Worm (Caenorhabditis elegans) whole organism, young adult: ENCODE results near the gene C05C8.1.

ENCODE experiments used
- B0336.3 ChIP-seq: fragments of 200-800 bp; sonication (Bioruptor generic); IDR thresholded peaks from 2 replicates; pipeline ENCODE4 v1.3.6; 2022; ENCODE audit warnings: missing genetic modification characterization, missing compliant biosample characterization
- C06A6.2 ChIP-seq: fragments of 200-800 bp; sonication (Bioruptor generic); conservative IDR thresholded peaks from 2 replicates; pipeline ENCODE4 v1.3.6; 2022; ENCODE audit warnings: missing genetic modification characterization, missing compliant biosample characterization
- C17E4.6 ChIP-seq: fragments of 200-800 bp; sonication (Bioruptor generic); IDR thresholded peaks from 2 replicates; pipeline ENCODE4 v1.3.6; 2022; ENCODE audit warnings: missing genetic modification reagents, missing genetic modification characterization, missing compliant biosample characterization
- F33H1.4 ChIP-seq: fragments of 200-800 bp; sonication (Bioruptor generic); IDR thresholded peaks from 2 replicates; pipeline ENCODE4 v1.3.6; 2022; ENCODE audit warnings: missing genetic modification reagents, missing genetic modification characterization, missing compliant biosample characterization
- F52B5.7 ChIP-seq: sonication (generic microtip); optimal IDR thresholded peaks from 2 replicates; lab custom pipeline; 2016; ENCODE audit warnings: mild to moderate bottlenecking, missing genetic modification characterization, missing compliant biosample characterization
- F55B11.4 ChIP-seq: sonication (generic microtip); optimal IDR thresholded peaks from 2 replicates; lab custom pipeline; 2016; ENCODE audit warnings: missing compliant biosample characterization, missing genetic modification characterization, borderline replicate concordance; ENCODE audit not compliant: insufficient read depth
- Y53F4B.3 ChIP-seq: fragments of 200-800 bp; sonication (Bioruptor generic); IDR thresholded peaks from 2 replicates; pipeline ENCODE4 v1.3.6; 2022; ENCODE audit warnings: missing genetic modification reagents, missing genetic modification characterization, missing compliant biosample characterization
- ama-1 ChIP-seq, 3 experiments: fragments of 150-350 bp in 1 of 3; sonication (generic microtip) in 2 of 3; optimal IDR thresholded peaks; 2 replicates each; lab custom pipeline; 2014 to 2018; ENCODE audit warnings: missing biosample characterization in 2 of 3, missing genetic modification characterization in 2 of 3, missing genetic modification reagents in 2 of 3
- aptf-2 ChIP-seq: fragments of 200-800 bp; sonication (Bioruptor generic); conservative IDR thresholded peaks from 2 replicates; pipeline ENCODE4 v1.3.6; 2022; ENCODE audit warnings: missing genetic modification reagents, missing genetic modification characterization, missing compliant biosample characterization
- athp-1 ChIP-seq: sonication (generic microtip); optimal IDR thresholded peaks from 2 replicates; lab custom pipeline; 2017; ENCODE audit warnings: mild to moderate bottlenecking, missing genetic modification characterization, missing compliant biosample characterization
- attf-6 ChIP-seq: fragments of 200-800 bp; sonication (Bioruptor generic); IDR thresholded peaks from 2 replicates; pipeline ENCODE4 v1.3.6; 2022; ENCODE audit warnings: missing genetic modification reagents, missing genetic modification characterization, missing compliant biosample characterization
- bed-1 ChIP-seq: fragments of 200-800 bp; sonication (Bioruptor generic); IDR thresholded peaks from 2 replicates; pipeline ENCODE4 v1.3.6; 2022; ENCODE audit warnings: missing genetic modification reagents, missing genetic modification characterization, missing compliant biosample characterization
- cebp-2 ChIP-seq: fragments of 200-800 bp; sonication (Bioruptor generic); IDR thresholded peaks from 2 replicates; pipeline ENCODE4 v1.3.6; 2022; ENCODE audit warnings: missing genetic modification characterization, missing compliant biosample characterization
- chd-7 ChIP-seq: sonication (generic microtip); optimal IDR thresholded peaks from 2 replicates; lab custom pipeline; 2016; ENCODE audit warnings: mild to moderate bottlenecking, missing genetic modification characterization, moderate library complexity, missing compliant biosample characterization
- efl-1 ChIP-seq: fragments of 150-350 bp; optimal IDR thresholded peaks from 2 replicates; lab custom pipeline; 2014; ENCODE audit warnings: missing biosample characterization, missing genetic modification reagents, missing genetic modification characterization
- egrh-3 ChIP-seq: fragments of 200-800 bp; sonication (Bioruptor generic); IDR thresholded peaks from 2 replicates; pipeline ENCODE4 v1.3.6; 2022; ENCODE audit warnings: missing genetic modification reagents, missing genetic modification characterization, missing compliant biosample characterization
- ekl-4 ChIP-seq: fragments of 200-800 bp; sonication (Bioruptor generic); IDR thresholded peaks from 2 replicates; pipeline ENCODE4 v1.3.6; 2022; ENCODE audit warnings: missing genetic modification reagents, missing genetic modification characterization, missing compliant biosample characterization
- him-1 ChIP-seq: sonication (generic microtip); optimal IDR thresholded peaks from 2 replicates; lab custom pipeline; 2016; ENCODE audit warnings: missing genotype, missing genetic modification reagents, missing genetic modification characterization, missing compliant biosample characterization
- hmg-20 ChIP-seq: fragments of 200-800 bp; sonication (Bioruptor generic); IDR thresholded peaks from 2 replicates; pipeline ENCODE4 v1.3.6; 2022; ENCODE audit warnings: missing genetic modification reagents, missing genetic modification characterization, missing compliant biosample characterization
- hrde-1 ChIP-seq: sonication (generic microtip); optimal IDR thresholded peaks from 2 replicates; lab custom pipeline; 2016; ENCODE audit warnings: missing genetic modification characterization, mild to moderate bottlenecking, missing compliant biosample characterization, moderate library complexity, missing genotype, missing genetic modification reagents, borderline replicate concordance
- hsf-1 ChIP-seq: fragments of 200-800 bp; sonication (Bioruptor generic); IDR thresholded peaks from 2 replicates; pipeline ENCODE4 v1.3.6; 2022; ENCODE audit warnings: missing genetic modification reagents, missing genetic modification characterization, missing compliant biosample characterization
- let-526 ChIP-seq: fragments of 200-800 bp; sonication (Bioruptor generic); IDR thresholded peaks from 2 replicates; pipeline ENCODE4 v1.3.6; 2022; ENCODE audit warnings: missing genetic modification reagents, missing genetic modification characterization, missing compliant biosample characterization
- lin-26 ChIP-seq: fragments of 200-800 bp; sonication (Bioruptor generic); IDR thresholded peaks from 2 replicates; pipeline ENCODE4 v1.3.6; 2022; ENCODE audit warnings: missing genetic modification reagents, missing genetic modification characterization, missing compliant biosample characterization
- lin-40 ChIP-seq: sonication (generic microtip); optimal IDR thresholded peaks from 2 replicates; lab custom pipeline; 2016; ENCODE audit warnings: missing genetic modification characterization, mild to moderate bottlenecking, missing compliant biosample characterization, missing genotype, missing genetic modification reagents
- lin-54 ChIP-seq: fragments of 200-800 bp; sonication (Bioruptor generic); optimal IDR thresholded peaks from 2 replicates; lab custom pipeline; 2018; ENCODE audit warnings: mild to moderate bottlenecking, missing genetic modification characterization, missing compliant biosample characterization
- lsl-1 ChIP-seq: fragments of 200-800 bp; sonication (Bioruptor generic); optimal IDR thresholded peaks from 2 replicates; lab custom pipeline; 2018; ENCODE audit warnings: mild to moderate bottlenecking, missing genetic modification characterization, moderate library complexity, missing compliant biosample characterization
- madf-3 ChIP-seq: fragments of 200-800 bp; sonication (Bioruptor generic); IDR thresholded peaks from 2 replicates; pipeline ENCODE4 v1.3.6; 2022; ENCODE audit warnings: missing genetic modification reagents, missing genetic modification characterization, missing compliant biosample characterization
- madf-6 ChIP-seq: fragments of 200-800 bp; sonication (Bioruptor generic); IDR thresholded peaks from 2 replicates; pipeline ENCODE4 v1.3.6; 2022; ENCODE audit warnings: missing genetic modification reagents, missing genetic modification characterization, missing compliant biosample characterization
- madf-8 ChIP-seq: fragments of 200-800 bp; sonication (Bioruptor generic); conservative IDR thresholded peaks from 2 replicates; pipeline ENCODE4 v1.3.6; 2022; ENCODE audit warnings: missing genetic modification reagents, missing genetic modification characterization, missing compliant biosample characterization
- mcd-1 ChIP-seq: fragments of 200-800 bp; sonication (Bioruptor generic); IDR thresholded peaks from 2 replicates; pipeline ENCODE4 v1.3.6; 2022; ENCODE audit warnings: missing genetic modification reagents, missing genetic modification characterization, missing compliant biosample characterization
- mxl-1 ChIP-seq: sonication (generic microtip); optimal IDR thresholded peaks from 2 replicates; lab custom pipeline; 2016; ENCODE audit warnings: missing genetic modification characterization, missing compliant biosample characterization
- nfya-1 ChIP-seq: sonication (generic microtip); optimal IDR thresholded peaks from 2 replicates; lab custom pipeline; 2017; ENCODE audit warnings: antibody characterized with exemption, missing compliant biosample characterization, missing genetic modification characterization, borderline replicate concordance; ENCODE audit not compliant: insufficient read depth
- pbrm-1 ChIP-seq: fragments of 200-800 bp; sonication (Bioruptor generic); IDR thresholded peaks from 2 replicates; pipeline ENCODE4 v1.3.6; 2022; ENCODE audit warnings: missing genetic modification reagents, missing genetic modification characterization, missing compliant biosample characterization
- pha-4 ChIP-seq: fragments of 150-350 bp; sonication (generic microtip); optimal IDR thresholded peaks from 2 replicates; lab custom pipeline; 2014; ENCODE audit warnings: missing biosample characterization, missing genetic modification reagents, missing genetic modification characterization
- repo-1 ChIP-seq: sonication (generic microtip); optimal IDR thresholded peaks from 2 replicates; lab custom pipeline; 2017; ENCODE audit warnings: mild to moderate bottlenecking, missing genetic modification characterization, missing compliant biosample characterization
- snpc-4 ChIP-seq, 5 experiments: fragments of 150-350 bp in 1 of 5; sonication (generic microtip) in 4 of 5; optimal IDR thresholded peaks; 2 replicates each; lab custom pipeline; 2014 to 2018; ENCODE audit warnings: missing genetic modification characterization in 5 of 5, missing biosample characterization in 3 of 5, antibody characterized with exemption in 2 of 5, mild to moderate bottlenecking in 2 of 5, missing compliant biosample characterization in 2 of 5, missing genotype in 2 of 5, moderate library complexity in 2 of 5, missing genetic modification reagents in 1 of 5
- somi-1 ChIP-seq: fragments of 200-800 bp; sonication (Bioruptor generic); optimal IDR thresholded peaks from 2 replicates; lab custom pipeline; 2018; ENCODE audit warnings: mild to moderate bottlenecking, missing genetic modification characterization, missing compliant biosample characterization
- tbp1 ChIP-seq: fragments of 200-800 bp; sonication (Bioruptor generic); optimal IDR thresholded peaks from 2 replicates; lab custom pipeline; 2018; ENCODE audit warnings: mild to moderate bottlenecking, missing genetic modification characterization, missing compliant biosample characterization
- tbx-9 ChIP-seq: sonication (generic microtip); optimal IDR thresholded peaks from 2 replicates; lab custom pipeline; 2016; ENCODE audit warnings: borderline replicate concordance, missing genetic modification characterization, inconsistent platforms, missing compliant biosample characterization
- tlf-1 ChIP-seq: fragments of 200-800 bp; sonication (Bioruptor generic); optimal IDR thresholded peaks from 2 replicates; lab custom pipeline; 2018; ENCODE audit warnings: mild to moderate bottlenecking, missing genetic modification characterization, missing compliant biosample characterization
- unc-130 ChIP-seq: sonication (generic microtip); optimal IDR thresholded peaks from 2 replicates; lab custom pipeline; 2016; ENCODE audit warnings: missing genetic modification reagents, missing genetic modification characterization, missing compliant biosample characterization
- xnd-1 ChIP-seq: sonication (generic microtip); optimal IDR thresholded peaks from 2 replicates; lab custom pipeline; 2016; ENCODE audit warnings: missing genotype, missing genetic modification reagents, missing genetic modification characterization, missing compliant biosample characterization
- zfh-2 ChIP-seq: fragments of 200-800 bp; sonication (Bioruptor generic); conservative IDR thresholded peaks from 2 replicates; pipeline ENCODE4 v1.3.6; 2022; ENCODE audit warnings: missing genetic modification reagents, missing genetic modification characterization, missing compliant biosample characterization
- zim-3 ChIP-seq: sonication (generic microtip); optimal IDR thresholded peaks from 2 replicates; lab custom pipeline; 2017; ENCODE audit warnings: mild to moderate bottlenecking, missing genetic modification characterization, moderate library complexity, missing compliant biosample characterization
- ztf-18 ChIP-seq: sonication (generic microtip); optimal IDR thresholded peaks from 2 replicates; lab custom pipeline; 2016; ENCODE audit warnings: missing genotype, mild to moderate bottlenecking, missing genetic modification characterization, missing compliant biosample characterization
- ztf-22 ChIP-seq: fragments of 200-800 bp; sonication (Bioruptor generic); optimal IDR thresholded peaks from 2 replicates; lab custom pipeline; 2018; ENCODE audit warnings: mild to moderate bottlenecking, missing genetic modification characterization, moderate library complexity, missing compliant biosample characterization
- ztf-25 ChIP-seq: fragments of 200-800 bp; sonication (Bioruptor generic); IDR thresholded peaks from 2 replicates; pipeline ENCODE4 v1.3.6; 2022; ENCODE audit warnings: missing genetic modification reagents, missing genetic modification characterization, missing compliant biosample characterization
- ztf-26 ChIP-seq: sonication (generic microtip); optimal IDR thresholded peaks from 2 replicates; lab custom pipeline; 2017; ENCODE audit warnings: missing genetic modification characterization, missing compliant biosample characterization

Gene C05C8.1

DNA sequence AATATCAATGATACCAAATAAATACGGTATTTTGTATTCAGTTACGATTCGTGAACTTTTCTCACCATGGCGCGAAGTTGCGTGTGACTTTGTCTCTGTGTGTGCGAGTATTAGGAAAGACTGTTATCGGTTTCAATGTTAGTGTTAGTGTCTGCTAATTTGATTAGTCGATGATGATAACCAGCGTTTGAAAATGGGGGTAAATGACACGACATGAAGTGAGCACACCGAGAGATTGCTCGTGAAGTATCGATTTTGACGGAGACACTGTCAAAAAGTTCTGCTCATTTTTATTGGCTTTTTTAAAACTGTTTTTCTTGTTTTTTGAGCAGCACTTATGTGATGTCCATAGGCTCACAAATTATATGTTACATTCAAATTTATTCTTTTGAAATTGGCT, 41.2 kb upstream of the C05C8.1 start (continued):
- TF ChIP-seq B0336.3 (GFP tag; lab: Robert Waterston, UW) = peak; percentile 88
- no peak for TF ChIP-seq C17E4.6 (GFP tag; lab: Robert Waterston, UW)
- peak; percentile 20; the same call in 1 of the 2 replicates for TF ChIP-seq madf-8 (GFP tag; lab: Robert Waterston, UW)
- TF ChIP-seq hmg-20 (GFP tag; lab: Robert Waterston, UW) = 0 out of 2 replicates have a peak, but pooled peaks have one; percentile 48
- TF ChIP-seq him-1 (tag; lab: Kevin White, UChicago) = peak; percentile 76
- TF ChIP-seq xnd-1 (tag; lab: Kevin White, UChicago) = peak; percentile 56
- no peak for TF ChIP-seq zim-3 (tag; lab: Kevin White, UChicago)
- peak; percentile 43 for TF ChIP-seq chd-7
- TF ChIP-seq pbrm-1 (GFP tag; lab: Robert Waterston, UW) = peak; percentile 39; the same call in 1 of the 2 replicates
- TF ChIP-seq F33H1.4 (GFP tag; lab: Robert Waterston, UW) = 0 out of 2 replicates have a peak, but pooled peaks have one; percentile 21
- TF ChIP-seq lin-40 (tag; lab: Kevin White, UChicago) = peak; percentile 29
- peak; percentile 43 for TF ChIP-seq F52B5.7 (tag; lab: Kevin White, UChicago)
- TF ChIP-seq egrh-3 (GFP tag; lab: Robert Waterston, UW) = no peak
- no peak for TF ChIP-seq let-526 (GFP tag; lab: Robert Waterston, UW)
- no peak for TF ChIP-seq athp-1
- TF ChIP-seq ekl-4 (GFP tag; lab: Robert Waterston, UW) = peak; percentile 72
- peak; percentile 64 for TF ChIP-seq attf-6
- TF ChIP-seq tlf-1 (GFP tag; lab: Kevin White, UChicago) = peak; percentile 71
- TF ChIP-seq efl-1 (GFP tag; lab: Kevin White, UChicago) = no peak
- TF ChIP-seq somi-1 = peak; percentile 30
- TF ChIP-seq ama-1 (optimal IDR thresholded peaks at IDR 0.05; lab: Kevin White, UChicago) = peak; percentile 48
- TF ChIP-seq ama-1 (GFP tag; optimal IDR thresholded peaks at IDR 0.05; lab: Kevin White, UChicago) = peak in 1 of 2 experiments; percentile 73
- peak; percentile 45 for TF ChIP-seq tbp1
- TF ChIP-seq aptf-2 (GFP tag; lab: Robert Waterston, UW) = no peak
- TF ChIP-seq F55B11.4 (tag; lab: Kevin White, UChicago) = no peak
- 0 out of 2 replicates have a peak, but pooled peaks have one; percentile 59 for TF ChIP-seq ztf-25 (GFP tag; lab: Robert Waterston, UW)
- TF ChIP-seq repo-1 = peak; percentile 79
- TF ChIP-seq pha-4 (tag; lab: Kevin White, UChicago) = peak; percentile 43
- TF ChIP-seq madf-3 (GFP tag; lab: Robert Waterston, UW) = peak; percentile 93
- peak; percentile 78 for TF ChIP-seq tbx-9 (tag; lab: Kevin White, UChicago)
- TF ChIP-seq ztf-22 (GFP tag; lab: Kevin White, UChicago) = peak; percentile 4
- TF ChIP-seq hrde-1 = peak; percentile 82
- TF ChIP-seq ztf-18 (tag; lab: Kevin White, UChicago) = no peak
- TF ChIP-seq snpc-4 (GFP tag; optimal IDR thresholded peaks at IDR 0.05; lab: Kevin White, UChicago) = no peak
- peak in 2 of 4 experiments; percentile 6 to 46 for TF ChIP-seq snpc-4 (tag; optimal IDR thresholded peaks at IDR 0.05; lab: Kevin White, UChicago)

DNA sequence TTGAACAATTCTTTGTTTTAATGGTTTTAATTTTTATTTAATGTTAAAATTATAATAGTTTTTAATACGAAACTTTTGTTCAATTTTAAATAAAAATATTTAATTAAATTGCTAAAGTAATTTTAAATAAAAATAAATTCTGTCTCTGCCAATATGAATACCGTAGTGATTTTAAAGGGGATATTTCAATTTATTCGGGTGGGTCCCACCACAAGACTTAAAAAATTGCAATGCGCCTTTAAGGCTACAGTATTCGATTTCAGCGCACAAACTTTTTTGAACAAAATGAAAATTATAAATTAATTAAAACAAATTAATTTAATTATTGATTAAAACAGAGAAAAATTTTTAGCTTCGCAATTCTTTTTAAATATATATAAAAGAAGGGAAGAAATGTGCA, 40.5 kb upstream of the C05C8.1 start:
- TF ChIP-seq hmg-20 (GFP tag; lab: Robert Waterston, UW) (no peak), let-526 (GFP tag; lab: Robert Waterston, UW) (no peak), mcd-1 (GFP tag; lab: Robert Waterston, UW) (0 out of 2 replicates have a peak, but pooled peaks have one; percentile 7), Y53F4B.3 (GFP tag; lab: Robert Waterston, UW) (no peak), hsf-1 (GFP tag; lab: Robert Waterston, UW) (0 out of 2 replicates have a peak, but pooled peaks have one; percentile 14), lin-26 (no peak), mxl-1 (tag; lab: Kevin White, UChicago) (no peak), efl-1 (GFP tag; lab: Kevin White, UChicago) (peak; percentile 7), nfya-1 (no peak), zfh-2 (GFP tag; lab: Robert Waterston, UW) (no peak), C06A6.2 (no peak), unc-130 (GFP tag; lab: Kevin White, UChicago) (no peak), bed-1 (GFP tag; lab: Robert Waterston, UW) (no peak), cebp-2 (no peak), madf-6 (GFP tag; lab: Robert Waterston, UW) (peak; percentile 93), ztf-26 (tag; lab: Kevin White, UChicago) (no peak), lin-54 (GFP tag; lab: Kevin White, UChicago) (peak; percentile 54), lsl-1 (GFP tag; lab: Kevin White, UChicago) (peak; percentile 97)
